Worm (Caenorhabditis elegans) whole organism, L2 larva: ENCODE results near the gene hse-5.

ENCODE experiments used
- C34F6.9 ChIP-seq: fragments of 150-350 bp; optimal IDR thresholded peaks from 2 replicates; lab custom pipeline; 2014; ENCODE audit warnings: missing biosample characterization, missing genetic modification characterization
- F13H6.1 ChIP-seq: sonication (generic microtip); optimal IDR thresholded peaks from 2 replicates; lab custom pipeline; 2016; ENCODE audit warnings: missing genetic modification characterization, missing compliant biosample characterization
- Y55F3AM.14 ChIP-seq: fragments of 200-800 bp; sonication (Bioruptor generic); optimal IDR thresholded peaks from 2 replicates; lab custom pipeline; 2018; ENCODE audit warnings: mild to moderate bottlenecking, missing genetic modification characterization, missing compliant biosample characterization
- aly-2 ChIP-seq: fragments of 150-350 bp; optimal IDR thresholded peaks from 2 replicates; lab custom pipeline; 2014; ENCODE audit warnings: missing biosample characterization, missing genetic modification characterization
- ama-1 ChIP-seq: fragments of 150-350 bp; optimal IDR thresholded peaks from 2 replicates; lab custom pipeline; 2018; ENCODE audit warnings: inconsistent platforms
- blmp-1 ChIP-seq: sonication (generic microtip); optimal IDR thresholded peaks from 2 replicates; lab custom pipeline; 2017; ENCODE audit warnings: missing genetic modification characterization, mild to moderate bottlenecking, missing compliant biosample characterization, antibody characterized with exemption, moderate library complexity; ENCODE audit not compliant: insufficient read depth
- ceh-16 ChIP-seq: fragments of 150-350 bp; optimal IDR thresholded peaks from 2 replicates; lab custom pipeline; 2014; ENCODE audit warnings: missing biosample characterization, missing genetic modification characterization
- ceh-82 ChIP-seq: fragments of 150-350 bp; optimal IDR thresholded peaks from 2 replicates; lab custom pipeline; 2014; ENCODE audit warnings: missing biosample characterization, missing genetic modification characterization
- crh-2 ChIP-seq: sonication (generic microtip); optimal IDR thresholded peaks from 2 replicates; lab custom pipeline; 2017; ENCODE audit warnings: missing biosample characterization, missing genetic modification characterization
- egl-27 ChIP-seq: sonication (generic microtip); optimal IDR thresholded peaks from 3 replicates; lab custom pipeline; 2017; ENCODE audit warnings: missing biosample characterization, missing genetic modification reagents, missing genetic modification characterization
- fos-1 ChIP-seq: fragments of 150-350 bp; optimal IDR thresholded peaks from 2 replicates; lab custom pipeline; 2014; ENCODE audit warnings: missing biosample characterization, missing genetic modification characterization
- gmeb-1 ChIP-seq: fragments of 150-350 bp; optimal IDR thresholded peaks from 2 replicates; lab custom pipeline; 2014; ENCODE audit warnings: missing biosample characterization, missing genetic modification characterization
- lin-13 ChIP-seq: fragments of 150-350 bp; optimal IDR thresholded peaks from 2 replicates; lab custom pipeline; 2014; ENCODE audit warnings: missing biosample characterization, missing genetic modification reagents, missing genetic modification characterization
- lsy-2 ChIP-seq, 2 experiments: fragments of 150-350 bp in 1 of 2; sonication (generic microtip) in 1 of 2; optimal IDR thresholded peaks; 2 replicates each; lab custom pipeline; 2014 to 2017; ENCODE audit warnings: missing biosample characterization in 2 of 2, missing genetic modification characterization in 2 of 2
- mab-5 ChIP-seq: fragments of 150-350 bp; optimal IDR thresholded peaks from 2 replicates; lab custom pipeline; 2014; ENCODE audit warnings: missing biosample characterization, missing genetic modification characterization
- mdl-1 ChIP-seq, 2 experiments: fragments of 150-350 bp in 1 of 2; sonication (generic microtip) in 1 of 2; optimal IDR thresholded peaks; 2 replicates each; lab custom pipeline; 2017; ENCODE audit warnings: missing biosample characterization in 2 of 2, missing genetic modification characterization in 2 of 2
- nhr-10 ChIP-seq: sonication (generic microtip); optimal IDR thresholded peaks from 2 replicates; lab custom pipeline; 2017; ENCODE audit warnings: missing biosample characterization, missing genetic modification characterization
- nhr-11 ChIP-seq: fragments of 150-350 bp; optimal IDR thresholded peaks from 2 replicates; lab custom pipeline; 2014; ENCODE audit warnings: missing biosample characterization, missing genetic modification characterization
- nhr-12 ChIP-seq: fragments of 150-350 bp; optimal IDR thresholded peaks from 2 replicates; lab custom pipeline; 2014; ENCODE audit warnings: missing biosample characterization, missing genetic modification characterization
- nhr-129 ChIP-seq: fragments of 150-350 bp; optimal IDR thresholded peaks from 2 replicates; lab custom pipeline; 2014; ENCODE audit warnings: missing biosample characterization, missing genetic modification characterization
- nhr-21 ChIP-seq: fragments of 150-350 bp; optimal IDR thresholded peaks from 2 replicates; lab custom pipeline; 2014; ENCODE audit warnings: missing biosample characterization, missing genetic modification characterization
- nhr-23 ChIP-seq: fragments of 150-350 bp; optimal IDR thresholded peaks from 2 replicates; lab custom pipeline; 2014; ENCODE audit warnings: missing biosample characterization, missing genetic modification reagents, missing genetic modification characterization
- nhr-237 ChIP-seq: fragments of 150-350 bp; optimal IDR thresholded peaks from 2 replicates; lab custom pipeline; 2014; ENCODE audit warnings: missing biosample characterization, missing genetic modification characterization
- nhr-6 ChIP-seq: fragments of 150-350 bp; optimal IDR thresholded peaks from 2 replicates; lab custom pipeline; 2014; ENCODE audit warnings: missing biosample characterization, missing genetic modification characterization
- peb-1 ChIP-seq: fragments of 150-350 bp; optimal IDR thresholded peaks from 2 replicates; lab custom pipeline; 2014; ENCODE audit warnings: missing biosample characterization, missing genetic modification characterization
- sem-4 ChIP-seq: fragments of 150-350 bp; optimal IDR thresholded peaks from 2 replicates; lab custom pipeline; 2014; ENCODE audit warnings: missing biosample characterization, missing genetic modification reagents, missing genetic modification characterization
- skn-1 ChIP-seq: sonication (generic microtip); optimal IDR thresholded peaks from 2 replicates; lab custom pipeline; 2017; ENCODE audit warnings: missing biosample characterization, missing genetic modification characterization
- sma-3 ChIP-seq: sonication (generic microtip); optimal IDR thresholded peaks from 2 replicates; lab custom pipeline; 2016; ENCODE audit warnings: missing genetic modification reagents, missing genetic modification characterization, missing compliant biosample characterization
- sma-9 ChIP-seq, 2 experiments: fragments of 150-350 bp in 1 of 2; sonication (generic microtip) in 1 of 2; optimal IDR thresholded peaks; 2 replicates each; lab custom pipeline; 2014 to 2016; ENCODE audit warnings: missing genetic modification characterization in 2 of 2, mild to moderate bottlenecking in 1 of 2, missing biosample characterization in 1 of 2, missing compliant biosample characterization in 1 of 2, missing genetic modification reagents in 1 of 2, moderate library complexity in 1 of 2
- snpc-4 ChIP-seq: fragments of 150-350 bp; optimal IDR thresholded peaks from 2 replicates; lab custom pipeline; 2014; ENCODE audit warnings: missing biosample characterization, missing genetic modification characterization
- unc-55 ChIP-seq: fragments of 150-350 bp; sonication (generic microtip); optimal IDR thresholded peaks from 3 replicates; lab custom pipeline; 2014; ENCODE audit warnings: missing biosample characterization, missing genetic modification reagents, missing genetic modification characterization
- unc-62 ChIP-seq: fragments of 150-350 bp; optimal IDR thresholded peaks from 2 replicates; lab custom pipeline; 2014; ENCODE audit warnings: missing biosample characterization, missing genetic modification reagents, missing genetic modification characterization
- zag-1 ChIP-seq: fragments of 150-350 bp; optimal IDR thresholded peaks from 2 replicates; lab custom pipeline; 2014; ENCODE audit warnings: missing biosample characterization, missing genetic modification characterization
- ztf-1 ChIP-seq: fragments of 200-800 bp; sonication (Bioruptor generic); conservative IDR thresholded peaks from 2 replicates; pipeline ENCODE4 v1.3.6; 2022; ENCODE audit warnings: missing genetic modification characterization, missing compliant biosample characterization
- ztf-11 ChIP-seq: sonication (generic microtip); optimal IDR thresholded peaks from 2 replicates; lab custom pipeline; 2017; ENCODE audit warnings: missing biosample characterization, missing genetic modification characterization
- ztf-4 ChIP-seq: fragments of 150-350 bp; optimal IDR thresholded peaks from 2 replicates; lab custom pipeline; 2014; ENCODE audit warnings: missing biosample characterization, missing genetic modification characterization

hse-5 gene

DNA sequence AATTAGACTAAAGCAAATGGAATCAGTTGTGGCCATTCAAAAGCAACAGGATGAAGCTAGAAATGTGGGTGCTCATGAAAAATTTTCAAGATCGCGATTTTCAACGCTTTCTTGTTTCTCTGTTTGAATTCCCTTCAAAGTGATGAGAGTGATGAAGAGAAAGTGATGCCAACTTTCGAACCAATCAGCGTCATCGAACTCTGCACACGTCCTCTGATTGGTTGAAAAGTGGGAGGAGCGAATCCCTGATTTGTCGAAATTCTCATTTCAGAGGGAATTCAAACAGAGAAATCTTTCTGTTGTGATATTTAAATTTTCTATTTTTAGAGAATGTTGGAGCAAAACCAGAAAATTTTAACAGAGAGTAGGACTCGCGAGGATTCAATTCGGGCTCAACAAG lies 37.0 kb downstream of the hse-5 start:
- TF ChIP-seq ztf-1 (GFP tag; lab: Robert Waterston, UW) (no peak), ama-1 (lab: Kevin White, UChicago) (no peak), gmeb-1 (no peak), nhr-12 (no peak), ceh-16 (tag; lab: Kevin White, UChicago) (no peak), sma-3 (GFP tag; lab: Kevin White, UChicago) (no peak)

DNA sequence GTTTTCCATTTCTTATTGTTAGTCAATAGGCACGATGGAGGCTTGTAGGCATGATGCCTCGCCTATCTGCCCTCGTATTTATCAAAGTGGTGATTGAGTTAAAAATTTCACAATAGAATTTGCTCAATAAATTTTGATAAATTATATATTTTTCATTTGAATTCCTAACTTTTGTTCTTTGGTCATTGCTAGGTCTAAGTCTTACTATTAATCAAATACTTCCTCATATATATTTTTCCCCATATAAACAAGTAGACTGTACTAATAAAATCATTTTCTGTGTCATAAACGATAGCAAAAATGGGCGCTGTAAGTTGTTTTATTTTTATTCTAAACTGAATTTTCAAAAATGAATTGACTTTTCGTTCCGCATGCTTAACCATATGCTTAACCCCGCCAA lies 39.4 kb downstream of the hse-5 start, which contains the start of gene pals-28:
TSS of gene pals-28 (plus strand) at position 301 of the 400 bp plus-strand sequence.
- TF ChIP-seq F13H6.1 (tag; lab: Kevin White, UChicago) (no peak), mdl-1 (tag; optimal IDR thresholded peaks at IDR 0.05; lab: Kevin White, UChicago) (no peak), nhr-237 (tag; lab: Kevin White, UChicago) (no peak), ztf-11 (no peak)

DNA sequence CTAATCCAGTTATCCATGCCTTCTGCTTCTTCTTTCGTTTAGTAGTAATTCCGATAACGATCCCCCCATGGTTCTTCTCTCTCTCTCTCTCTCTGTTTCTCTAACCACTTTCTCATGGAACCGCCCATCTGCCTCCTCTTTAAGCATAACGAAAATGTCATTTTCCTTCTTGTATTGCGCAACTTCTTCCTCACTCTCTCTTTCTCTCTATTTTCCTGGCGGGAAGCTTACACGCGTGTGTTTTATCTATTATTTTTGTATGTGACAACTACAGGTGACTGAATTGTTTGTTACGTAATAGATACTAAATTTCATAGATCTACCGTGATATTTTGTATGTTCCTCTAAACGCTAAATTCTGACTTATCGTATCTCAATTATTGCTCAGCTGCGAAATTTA lies 45.3 kb downstream of the hse-5 start:
- TF ChIP-seq ztf-1 (GFP tag; lab: Robert Waterston, UW) (no peak), sma-9 (GFP tag; optimal IDR thresholded peaks at IDR 0.05; lab: Kevin White, UChicago) (no peak), sma-9 (tag; optimal IDR thresholded peaks at IDR 0.05; lab: Kevin White, UChicago) (no peak), nhr-129 (no peak), lin-13 (GFP tag; lab: Kevin White, UChicago) (no peak), sma-3 (GFP tag; lab: Kevin White, UChicago) (no peak), peb-1 (tag; lab: Kevin White, UChicago) (no peak), ceh-16 (tag; lab: Kevin White, UChicago) (no peak), mdl-1 (tag; optimal IDR thresholded peaks at IDR 0.05; lab: Kevin White, UChicago) (no peak)

DNA sequence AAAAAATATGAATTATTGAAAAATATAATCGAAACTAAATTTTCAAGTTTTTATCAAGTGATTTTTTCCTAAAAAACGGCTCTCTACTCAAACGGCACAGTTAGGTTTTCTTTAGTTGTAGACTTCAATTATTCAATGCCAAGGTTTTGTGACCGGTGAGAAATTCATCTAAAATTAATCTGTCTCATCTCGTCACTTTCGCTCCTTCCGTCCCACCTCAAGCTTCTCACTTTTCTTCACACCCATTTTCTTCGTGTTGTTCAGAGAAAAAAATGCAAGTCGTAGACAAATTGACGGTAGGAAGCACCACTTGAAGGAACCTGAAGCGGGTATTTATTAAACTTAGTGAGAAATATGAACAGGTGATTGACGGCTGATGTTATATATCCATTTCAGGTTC lies 46.2 kb downstream of the hse-5 start:
- no peak for TF ChIP-seq fos-1
- peak; percentile 66 for TF ChIP-seq blmp-1 (tag; lab: Kevin White, UChicago)

DNA sequence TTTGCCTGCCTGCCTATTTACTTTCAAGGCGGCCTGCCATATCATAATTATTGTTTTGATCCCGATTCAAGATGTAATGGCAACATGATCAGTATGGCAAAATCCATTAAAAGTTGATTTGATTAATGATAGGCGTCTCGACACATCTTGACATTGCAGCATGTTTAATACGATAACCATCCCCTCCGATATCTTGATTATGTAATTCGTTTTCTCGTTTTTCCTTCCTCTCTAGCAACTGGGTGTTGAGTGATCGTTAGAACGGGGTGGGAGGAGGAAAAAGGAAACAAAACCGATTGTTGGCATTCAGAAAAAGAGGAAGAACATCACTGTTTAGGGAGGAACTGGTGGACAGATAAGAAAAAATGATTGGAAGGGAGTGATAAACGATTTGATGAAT lies 46.8 kb downstream of the hse-5 start:
- TF ChIP-seq fos-1 (no peak), ceh-16 (tag; lab: Kevin White, UChicago) (peak; percentile 12)

DNA sequence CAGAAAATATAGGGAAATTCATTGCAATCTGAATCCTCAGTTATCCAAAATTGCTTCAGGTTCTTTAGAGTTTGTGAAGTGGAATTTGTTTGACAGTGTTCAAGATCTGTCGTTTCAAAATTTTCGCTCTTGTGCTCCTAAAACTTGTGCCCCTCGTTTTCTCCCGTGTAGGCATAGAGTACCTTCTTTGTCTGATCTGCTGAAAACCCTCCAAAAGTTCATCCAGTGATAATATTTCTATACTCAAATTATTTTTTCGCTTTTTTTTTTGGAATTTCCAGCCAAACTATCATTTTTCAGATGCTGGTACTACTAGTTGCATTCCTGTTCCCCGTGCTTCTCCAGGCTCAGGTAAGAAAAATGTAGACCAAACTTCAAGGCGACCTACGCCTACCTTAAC lies 49.4 kb downstream of the hse-5 start, which contains the start of gene R07E5.4:
TSS of gene R07E5.4 (plus strand) at position 301 of the 400 bp plus-strand sequence.
- TF ChIP-seq snpc-4 (no peak), ceh-82 (tag; lab: Kevin White, UChicago) (no peak), nhr-129 (no peak), ztf-4 (tag; lab: Kevin White, UChicago) (no peak), crh-2 (tag; lab: Kevin White, UChicago) (no peak), sma-9 (GFP tag; optimal IDR thresholded peaks at IDR 0.05; lab: Kevin White, UChicago) (no peak), sma-9 (tag; optimal IDR thresholded peaks at IDR 0.05; lab: Kevin White, UChicago) (no peak), ama-1 (lab: Kevin White, UChicago) (no peak), unc-55 (GFP tag; lab: Kevin White, UChicago) (no peak), C34F6.9 (tag; lab: Kevin White, UChicago) (no peak), nhr-11 (tag; lab: Kevin White, UChicago) (no peak), mab-5 (tag; lab: Kevin White, UChicago) (no peak), nhr-6 (tag; lab: Kevin White, UChicago) (no peak), gmeb-1 (no peak), unc-62 (GFP tag; lab: Kevin White, UChicago) (no peak)
- TF ChIP-seq, all 48 proteins: peak for 0

DNA sequence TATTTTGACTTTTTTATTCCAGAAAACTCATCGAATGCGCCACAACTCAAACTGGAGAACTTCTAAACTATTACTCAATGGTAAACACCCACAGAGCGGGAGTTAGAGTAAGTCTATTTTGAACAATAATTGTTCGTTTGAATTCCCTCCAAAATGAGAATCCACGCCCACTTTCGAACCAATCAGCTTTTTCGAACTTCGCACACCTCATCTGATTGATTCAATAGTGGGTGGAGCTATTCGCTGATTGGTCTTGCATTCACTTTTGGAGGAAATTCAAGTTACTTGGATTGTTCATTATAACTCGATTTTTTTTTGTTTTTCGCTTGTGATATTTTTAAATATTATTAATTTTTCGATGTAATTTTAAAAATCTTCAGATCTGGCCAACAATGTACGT lies 50.7 kb downstream of the hse-5 start:
- TF ChIP-seq peb-1 (tag; lab: Kevin White, UChicago) = no peak
- no peak for TF ChIP-seq nhr-237 (tag; lab: Kevin White, UChicago)
- no peak for TF ChIP-seq blmp-1 (tag; lab: Kevin White, UChicago)
- TF ChIP-seq egl-27 (tag; lab: Kevin White, UChicago) = no peak
- no peak for TF ChIP-seq zag-1 (tag; lab: Kevin White, UChicago)
- no peak for TF ChIP-seq crh-2 (tag; lab: Kevin White, UChicago)
- TF ChIP-seq nhr-21 (tag; lab: Kevin White, UChicago) = no peak
- TF ChIP-seq nhr-11 (tag; lab: Kevin White, UChicago) = no peak
- no peak for TF ChIP-seq nhr-10 (tag; lab: Kevin White, UChicago)
- TF ChIP-seq aly-2 = no peak
- TF ChIP-seq sem-4 (tag; lab: Kevin White, UChicago) = no peak
- no peak for TF ChIP-seq fos-1
- TF ChIP-seq ceh-82 (tag; lab: Kevin White, UChicago) = no peak
- TF ChIP-seq nhr-23 (tag; lab: Kevin White, UChicago) = no peak
- TF ChIP-seq nhr-129 = no peak
- no peak for TF ChIP-seq lsy-2 (tag; optimal IDR thresholded peaks at IDR 0.05; lab: Kevin White, UChicago)
- TF ChIP-seq skn-1 (tag; lab: Kevin White, UChicago) = no peak
- TF ChIP-seq snpc-4 = no peak
- no peak for TF ChIP-seq mdl-1 (tag; optimal IDR thresholded peaks at IDR 0.05; lab: Kevin White, UChicago)
- TF ChIP-seq Y55F3AM.14 (GFP tag; lab: Kevin White, UChicago) = no peak
- TF ChIP-seq, all 48 proteins: peak for 0
